Worm (Caenorhabditis elegans) whole organism, L4/young adult: ENCODE results near the gene rars-1.

Experiments used
- W03F9.2 ChIP-seq: fragments of 150-350 bp; optimal IDR thresholded peaks from 2 replicates; lab custom pipeline; 2014; ENCODE audit warnings: missing biosample characterization, missing genetic modification characterization
- dao-5 ChIP-seq: sonication (generic microtip); optimal IDR thresholded peaks from 2 replicates; lab custom pipeline; 2016; ENCODE audit warnings: missing genotype, missing genetic modification characterization, moderate library complexity, missing compliant biosample characterization
- him-1 ChIP-seq: sonication (generic microtip); optimal IDR thresholded peaks from 2 replicates; lab custom pipeline; 2016; ENCODE audit warnings: missing genotype, missing genetic modification reagents, missing genetic modification characterization, missing compliant biosample characterization

DNA sequence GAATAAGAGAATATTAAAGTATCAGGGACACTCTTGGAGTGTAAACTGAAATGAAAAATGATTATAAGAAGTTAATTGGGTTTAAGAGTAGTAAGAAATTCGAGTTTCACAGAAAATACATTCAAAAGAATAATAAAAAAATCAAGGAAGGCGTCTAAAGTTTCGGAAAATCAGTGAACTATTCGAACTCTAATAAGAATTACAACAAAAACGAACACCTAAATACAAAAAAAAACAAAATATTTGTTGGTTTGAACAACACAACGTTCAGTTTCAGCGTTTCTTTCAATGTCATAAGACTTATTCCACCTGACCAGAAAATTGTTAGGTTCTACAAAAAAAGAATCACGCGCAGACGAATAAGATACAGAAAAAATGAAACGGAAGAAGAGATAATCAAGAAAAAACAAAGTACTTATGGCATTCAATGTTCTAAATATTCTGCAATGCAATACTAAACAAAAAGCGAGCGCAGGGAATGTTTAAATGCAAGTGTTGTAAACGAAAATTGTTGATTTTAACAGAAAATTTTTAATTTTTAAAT lies 17.9 kb downstream of the rars-1 start, which contains the start of gene nhl-2:
- TF ChIP-seq W03F9.2 (tag; lab: Kevin White, UChicago) (no peak), dao-5 (tag; lab: Kevin White, UChicago) (no peak), him-1 (tag; lab: Kevin White, UChicago) (no peak)
